Worm (Caenorhabditis elegans) whole organism, L1 larva: ENCODE results near the gene C14B1.3.

Experiments
- fkh-8 ChIP-seq: sonication (generic microtip); optimal IDR thresholded peaks from 2 replicates; lab custom pipeline; 2016; ENCODE audit warnings: mild to moderate bottlenecking, missing genetic modification characterization, missing compliant biosample characterization
- pqm-1 ChIP-seq: sonication (generic microtip); optimal IDR thresholded peaks from 3 replicates; lab custom pipeline; 2017; ENCODE audit warnings: missing biosample characterization, missing genetic modification characterization

DNA sequence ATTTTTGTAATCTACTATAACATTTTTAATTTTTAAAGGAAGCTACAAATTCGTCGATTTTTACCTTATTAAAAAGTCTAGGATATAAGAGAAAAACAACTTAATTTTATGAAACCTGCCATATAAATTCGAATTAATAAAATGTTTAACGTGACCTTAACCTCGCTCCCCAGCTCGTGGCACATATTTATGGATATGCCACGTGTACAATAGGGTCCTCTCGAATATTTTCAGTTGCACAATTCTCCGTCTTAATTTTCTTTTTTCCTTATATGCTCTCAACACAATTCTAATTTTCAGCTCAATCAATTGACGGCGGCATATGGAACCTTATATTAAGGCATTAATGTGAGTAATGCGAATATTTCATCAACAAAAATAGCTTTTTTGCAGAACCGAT is 32.9 kb downstream of the C14B1.3 start, which contains the start of gene F34D10.4:
- TF ChIP-seq pqm-1 (tag; lab: Kevin White, UChicago) (no peak), fkh-8 (no peak)
